Fruit fly (Drosophila melanogaster): Measurements from ENCODE around the gene CG7368.

DNA sequence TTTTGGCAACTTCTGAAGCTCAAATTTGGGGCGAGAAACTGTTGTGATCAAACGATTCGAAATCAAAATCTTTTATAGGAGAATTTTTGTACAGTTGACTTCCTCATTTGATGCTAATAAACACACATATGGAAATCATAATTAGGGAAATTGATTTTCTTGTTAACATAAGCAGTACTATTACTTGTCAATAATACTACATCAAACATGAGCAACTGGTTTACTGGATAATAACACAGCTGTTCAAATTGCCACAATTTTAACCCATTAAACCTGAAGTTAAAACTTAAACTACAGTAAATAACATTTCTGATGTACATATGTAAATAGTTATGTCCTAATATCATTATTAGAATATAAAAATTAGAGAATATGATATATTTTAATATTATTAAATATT lies 17.1 kb upstream of the CG7368 start, which contains the start of gene CG43390:
- TF ChIP-seq CG5204 (GFP tag; optimal IDR thresholded peaks at IDR 0.05) (no peak), kay (GFP tag; ENCODE audit: borderline replicate concordance) (no peak), ovo (GFP tag; optimal IDR thresholded peaks at IDR 0.05) (no peak), cnc (optimal IDR thresholded peaks at IDR 0.05) (no peak), Crg-1 (GFP tag; optimal IDR thresholded peaks at IDR 0.05) (no peak)
